Fruit fly (Drosophila melanogaster): ENCODE results near the gene CG12204.
A peak's percentile ranks its signal among the peaks of the same experiment; 100 is the strongest.

Gene CG12204

dm6 chrX:19448297-19448696 lies 45.9 kb downstream of the CG12204 start:
- TF ChIP-seq CG8159 (tag; optimal IDR thresholded peaks at IDR 0.05) (peak; percentile 17), CG12605 (GFP tag; IDR thresholded peaks at IDR 0.05) (no peak), CG9948 (tag; optimal IDR thresholded peaks at IDR 0.05) (peak; percentile 21), Pif1B (GFP tag; optimal IDR thresholded peaks at IDR 0.05) (no peak), gl (tag; optimal IDR thresholded peaks at IDR 0.05) (no peak), CG4496 (GFP tag; IDR thresholded peaks at IDR 0.05) (0 out of 3 replicates have a peak, but pooled peaks have one; percentile 14), CG14655 (GFP tag; optimal IDR thresholded peaks at IDR 0.05) (peak; percentile 18), CG17806 (tag; optimal IDR thresholded peaks at IDR 0.05) (peak; percentile 18), Snoo (tag; optimal IDR thresholded peaks at IDR 0.05) (no peak)
